Worm (Caenorhabditis elegans) whole organism, L2 larva: ENCODE measurements around the gene clec-80.

Experiments used
- R02D3.7 ChIP-seq: fragments of 150-350 bp; optimal IDR thresholded peaks from 2 replicates; lab custom pipeline; 2014; ENCODE audit warnings: missing biosample characterization, missing genetic modification characterization
- alr-1 ChIP-seq: fragments of 150-350 bp; optimal IDR thresholded peaks from 2 replicates; lab custom pipeline; 2014; ENCODE audit warnings: missing biosample characterization, missing genetic modification characterization
- blmp-1 ChIP-seq: sonication (generic microtip); optimal IDR thresholded peaks from 2 replicates; lab custom pipeline; 2017; ENCODE audit warnings: missing genetic modification characterization, mild to moderate bottlenecking, missing compliant biosample characterization, antibody characterized with exemption, moderate library complexity; ENCODE audit not compliant: insufficient read depth
- ceh-82 ChIP-seq: fragments of 150-350 bp; optimal IDR thresholded peaks from 2 replicates; lab custom pipeline; 2014; ENCODE audit warnings: missing biosample characterization, missing genetic modification characterization
- egl-27 ChIP-seq: sonication (generic microtip); optimal IDR thresholded peaks from 3 replicates; lab custom pipeline; 2017; ENCODE audit warnings: missing biosample characterization, missing genetic modification reagents, missing genetic modification characterization
- lin-13 ChIP-seq: fragments of 150-350 bp; optimal IDR thresholded peaks from 2 replicates; lab custom pipeline; 2014; ENCODE audit warnings: missing biosample characterization, missing genetic modification reagents, missing genetic modification characterization
- lsy-2 ChIP-seq, 2 experiments: fragments of 150-350 bp in 1 of 2; sonication (generic microtip) in 1 of 2; optimal IDR thresholded peaks; 2 replicates each; lab custom pipeline; 2014 to 2017; ENCODE audit warnings: missing biosample characterization in 2 of 2, missing genetic modification characterization in 2 of 2
- mdl-1 ChIP-seq, 2 experiments: fragments of 150-350 bp in 1 of 2; sonication (generic microtip) in 1 of 2; optimal IDR thresholded peaks; 2 replicates each; lab custom pipeline; 2017; ENCODE audit warnings: missing biosample characterization in 2 of 2, missing genetic modification characterization in 2 of 2
- nhr-77 ChIP-seq: fragments of 150-350 bp; optimal IDR thresholded peaks from 2 replicates; lab custom pipeline; 2014; ENCODE audit warnings: missing biosample characterization, missing genetic modification characterization
- peb-1 ChIP-seq: fragments of 150-350 bp; optimal IDR thresholded peaks from 2 replicates; lab custom pipeline; 2014; ENCODE audit warnings: missing biosample characterization, missing genetic modification characterization
- skn-1 ChIP-seq: sonication (generic microtip); optimal IDR thresholded peaks from 2 replicates; lab custom pipeline; 2017; ENCODE audit warnings: missing biosample characterization, missing genetic modification characterization
- snpc-4 ChIP-seq: fragments of 150-350 bp; optimal IDR thresholded peaks from 2 replicates; lab custom pipeline; 2014; ENCODE audit warnings: missing biosample characterization, missing genetic modification characterization
- unc-62 ChIP-seq: fragments of 150-350 bp; optimal IDR thresholded peaks from 2 replicates; lab custom pipeline; 2014; ENCODE audit warnings: missing biosample characterization, missing genetic modification reagents, missing genetic modification characterization

ce11 chrIV:2799890-2800289, 23.7 kb upstream of the clec-80 start:
- no peak for TF ChIP-seq lsy-2 (tag; optimal IDR thresholded peaks at IDR 0.05; lab: Kevin White, UChicago)
- TF ChIP-seq alr-1 (tag; lab: Kevin White, UChicago) = no peak
- TF ChIP-seq nhr-77 (tag; lab: Kevin White, UChicago) = no peak
- no peak for TF ChIP-seq R02D3.7
- no peak for TF ChIP-seq snpc-4
- TF ChIP-seq unc-62 = no peak
- no peak for TF ChIP-seq lin-13
- TF ChIP-seq egl-27 (tag; lab: Kevin White, UChicago) = no peak
- no peak for TF ChIP-seq skn-1
- no peak for TF ChIP-seq mdl-1 (tag; optimal IDR thresholded peaks at IDR 0.05; lab: Kevin White, UChicago)
- TF ChIP-seq blmp-1 (tag; lab: Kevin White, UChicago) = no peak
- no peak for TF ChIP-seq peb-1
- no peak for TF ChIP-seq ceh-82 (tag; lab: Kevin White, UChicago)
